Worm (Caenorhabditis elegans): ENCODE measurements around the gene lips-10.

lips-10 gene

ce11 chrII:8412935-8413334 lies 26.0 kb upstream of the lips-10 start:
- peak; percentile 70 for TF ChIP-seq pqm-1 (tag; optimal IDR thresholded peaks at IDR 0.05)
- no peak for TF ChIP-seq mdl-1 (tag; optimal IDR thresholded peaks at IDR 0.05)
- TF ChIP-seq elt-2 (tag; optimal IDR thresholded peaks at IDR 0.05), result peak; percentile 33
- TF ChIP-seq pha-4 (tag; optimal IDR thresholded peaks at IDR 0.05), result peak; percentile 21
- no peak for TF ChIP-seq ceh-82 (tag; optimal IDR thresholded peaks at IDR 0.05)
- TF ChIP-seq ztf-4 (tag; optimal IDR thresholded peaks at IDR 0.05), result no peak

ce11 chrII:8415035-8415434 lies 23.9 kb upstream of the lips-10 start:
- TF ChIP-seq sea-2 (GFP tag; optimal IDR thresholded peaks at IDR 0.05) (no peak), unc-39 (tag; optimal IDR thresholded peaks at IDR 0.05) (no peak), lin-15B (tag; optimal IDR thresholded peaks at IDR 0.05) (no peak), tbx-2 (tag; optimal IDR thresholded peaks at IDR 0.05) (no peak), nhr-12 (tag; optimal IDR thresholded peaks at IDR 0.05) (no peak), ceh-9 (tag; optimal IDR thresholded peaks at IDR 0.05) (no peak), lsy-12 (tag; optimal IDR thresholded peaks at IDR 0.05) (no peak), elt-3 (tag; optimal IDR thresholded peaks at IDR 0.05) (no peak), nfya-1 (tag; optimal IDR thresholded peaks at IDR 0.05; ENCODE audit: insufficient read depth) (no peak), nhr-77 (tag; optimal IDR thresholded peaks at IDR 0.05) (no peak), fkh-2 (tag; optimal IDR thresholded peaks at IDR 0.05) (no peak), egl-5 (tag; optimal IDR thresholded peaks at IDR 0.05) (no peak), elt-1 (tag; optimal IDR thresholded peaks at IDR 0.05) (no peak), nhr-28 (tag; optimal IDR thresholded peaks at IDR 0.05) (no peak)

- peak; percentile 12 for TF ChIP-seq nhr-25 (tag; optimal IDR thresholded peaks at IDR 0.05)
- no peak for TF ChIP-seq nhr-43 (tag; optimal IDR thresholded peaks at IDR 0.05; ENCODE audit: poor library complexity, severe bottlenecking)
- TF ChIP-seq elt-1 (tag; optimal IDR thresholded peaks at IDR 0.05), result peak; percentile 48
Observed at ce11 chrII:8415462-8416037, 23.4 kb upstream of the lips-10 start.

ce11 chrII:8417059-8417668 lies 21.8 kb upstream of the lips-10 start, which contains the start of gene fdgt-2:
fdgt-2 (plus strand) TSS chrII:8417618.
- TF ChIP-seq sea-2 (GFP tag; optimal IDR thresholded peaks at IDR 0.05) (no peak), elt-2 (tag; optimal IDR thresholded peaks at IDR 0.05) (peak; percentile 36), ztf-4 (tag; optimal IDR thresholded peaks at IDR 0.05) (no peak), pqm-1 (tag; optimal IDR thresholded peaks at IDR 0.05) (peak; percentile 7), nhr-77 (tag; optimal IDR thresholded peaks at IDR 0.05) (no peak), fos-1 (tag; optimal IDR thresholded peaks at IDR 0.05) (no peak), nhr-25 (tag; optimal IDR thresholded peaks at IDR 0.05) (peak; percentile 73), lsy-12 (tag; optimal IDR thresholded peaks at IDR 0.05) (no peak)

- TF ChIP-seq nhr-11 (tag; optimal IDR thresholded peaks at IDR 0.05) (no peak), ama-1 (optimal IDR thresholded peaks at IDR 0.05) (no peak), ztf-4 (tag; optimal IDR thresholded peaks at IDR 0.05) (peak; percentile 76), elt-1 (tag; optimal IDR thresholded peaks at IDR 0.05) (peak; percentile 89), sea-2 (GFP tag; optimal IDR thresholded peaks at IDR 0.05) (no peak)
Observed at ce11 chrII:8419015-8419414, 20.0 kb upstream of the lips-10 start.

ce11 chrII:8419798-8420197 lies 19.2 kb upstream of the lips-10 start, which contains the start of gene F14E5.8:
F14E5.8 (plus strand) TSS chrII:8420098.
- TF ChIP-seq elt-1 (tag; optimal IDR thresholded peaks at IDR 0.05), result peak; percentile 4

- no peak for TF ChIP-seq tbx-2 (tag; optimal IDR thresholded peaks at IDR 0.05)
- peak; percentile 43 for TF ChIP-seq ztf-4 (tag; optimal IDR thresholded peaks at IDR 0.05)
- TF ChIP-seq elt-1 (tag; optimal IDR thresholded peaks at IDR 0.05), result peak; percentile 89
Observed at ce11 chrII:8420775-8421388, 18.1 kb upstream of the lips-10 start.

- TF ChIP-seq R02D3.7 (tag; optimal IDR thresholded peaks at IDR 0.05) (no peak), tbx-2 (tag; optimal IDR thresholded peaks at IDR 0.05) (no peak), elt-1 (tag; optimal IDR thresholded peaks at IDR 0.05) (no peak), nhr-25 (tag; optimal IDR thresholded peaks at IDR 0.05) (no peak), nhr-237 (tag; optimal IDR thresholded peaks at IDR 0.05) (no peak), daf-12 (tag; optimal IDR thresholded peaks at IDR 0.05) (no peak), fos-1 (tag; optimal IDR thresholded peaks at IDR 0.05) (no peak), nhr-43 (tag; optimal IDR thresholded peaks at IDR 0.05; ENCODE audit: poor library complexity, severe bottlenecking) (no peak)
Observed at ce11 chrII:8428758-8428946, 10.3 kb upstream of the lips-10 start, which contains the start of gene F14E5.2. F14E5.2 (minus strand) TSS chrII:8428858.

Measured in whole organism, L3 larva.